Fruit fly (Drosophila melanogaster) whole organism, wandering third instar larva: ENCODE results near the gene ph-d.

Source experiments
- Abd-B ChIP-seq: fragments of >200 bp; optimal IDR thresholded peaks from 2 replicates; lab custom pipeline; 2017; ENCODE audit warnings: missing biosample characterization, missing genetic modification characterization
- CG32264 ChIP-seq: fragments of 200-800 bp; sonication (Bioruptor generic); optimal IDR thresholded peaks from 2 replicates; lab custom pipeline; 2016; ENCODE audit warnings: missing biosample characterization, missing genetic modification characterization
- CG9705 ChIP-seq: fragments of 200-800 bp; sonication (Bioruptor generic); optimal IDR thresholded peaks from 2 replicates; lab custom pipeline; 2018; ENCODE audit warnings: missing biosample characterization, mild to moderate bottlenecking, missing genetic modification characterization
- CrebA ChIP-seq: fragments of 200-800 bp; sonication (Bioruptor generic); optimal IDR thresholded peaks from 2 replicates; lab custom pipeline; 2016; ENCODE audit warnings: missing biosample characterization, mild to moderate bottlenecking, missing genetic modification characterization, borderline replicate concordance
- Dfd ChIP-seq: fragments of >200 bp; optimal IDR thresholded peaks from 2 replicates; lab custom pipeline; 2017; ENCODE audit warnings: missing biosample characterization, missing genetic modification characterization
- Dif ChIP-seq: fragments of 200-275, 200-300 bp; sonication (Bioruptor generic); optimal IDR thresholded peaks from 2 replicates; lab custom pipeline; 2018; ENCODE audit warnings: missing biosample characterization, missing genetic modification characterization; ENCODE audit not compliant: partially characterized antibody
- GATAd ChIP-seq: sonication (Bioruptor generic); optimal IDR thresholded peaks from 2 replicates; lab custom pipeline; 2016; ENCODE audit warnings: missing biosample characterization, missing genetic modification characterization
- HLH106 ChIP-seq: fragments of 200-800 bp; optimal IDR thresholded peaks from 3 replicates; lab custom pipeline; 2019; ENCODE audit warnings: missing biosample characterization, mild to moderate bottlenecking, missing genetic modification characterization, moderate library complexity
- Hnf4 ChIP-seq: fragments of 200-800 bp; sonication (Bioruptor generic); optimal IDR thresholded peaks from 2 replicates; lab custom pipeline; 2016; ENCODE audit warnings: missing biosample characterization, mild to moderate bottlenecking, missing genetic modification characterization
- Hr78 ChIP-seq: fragments of >200 bp; optimal IDR thresholded peaks from 2 replicates; lab custom pipeline; 2017; ENCODE audit warnings: missing biosample characterization, missing genetic modification characterization
- Hr83 ChIP-seq: fragments of 200-300 bp; sonication (Bioruptor generic); optimal IDR thresholded peaks from 2 replicates; lab custom pipeline; 2016; ENCODE audit warnings: missing biosample characterization, mild to moderate bottlenecking, missing genetic modification characterization, moderate library complexity; ENCODE audit not compliant: poor library complexity, severe bottlenecking
- Jra ChIP-seq: sonication (Bioruptor generic); optimal IDR thresholded peaks from 2 replicates; lab custom pipeline; 2016; ENCODE audit warnings: missing biosample characterization, missing genetic modification characterization
- Mio ChIP-seq: sonication (Bioruptor generic); optimal IDR thresholded peaks from 2 replicates; lab custom pipeline; 2016; ENCODE audit warnings: missing biosample characterization, missing genetic modification characterization
- Myc ChIP-seq: fragments of >200 bp; optimal IDR thresholded peaks from 2 replicates; lab custom pipeline; 2017
- N ChIP-seq: fragments of >200 bp; optimal IDR thresholded peaks from 2 replicates; lab custom pipeline; 2018; ENCODE audit warnings: missing biosample characterization, missing external identifiers, missing genetic modification characterization
- OdsH ChIP-seq: fragments of 200-800 bp; sonication (Bioruptor generic); optimal IDR thresholded peaks from 2 replicates; lab custom pipeline; 2016; ENCODE audit warnings: missing biosample characterization, mild to moderate bottlenecking, missing genetic modification characterization
- Rel ChIP-seq, 2 experiments: fragments of 200-800 bp; sonication (Bioruptor generic) in 1 of 2; optimal IDR thresholded peaks; 2 replicates in 1 of 2; 3 replicates in 1 of 2; lab custom pipeline; 2016 to 2019; ENCODE audit warnings: mild to moderate bottlenecking in 2 of 2, missing biosample characterization in 2 of 2, missing genetic modification characterization in 2 of 2, moderate library complexity in 1 of 2
- Sp1 ChIP-seq: fragments of 200-800 bp; sonication (Bioruptor generic); optimal IDR thresholded peaks from 3 replicates; lab custom pipeline; 2019; ENCODE audit warnings: missing biosample characterization, mild to moderate bottlenecking, missing genetic modification characterization, moderate library complexity
- Vsx2 ChIP-seq: fragments of 200-300, 225-300 bp; sonication (Bioruptor generic); optimal IDR thresholded peaks from 2 replicates; lab custom pipeline; 2018; ENCODE audit warnings: missing biosample characterization, missing genetic modification characterization; ENCODE audit not compliant: partially characterized antibody
- br ChIP-seq: fragments of 200-800 bp; sonication (Bioruptor generic); optimal IDR thresholded peaks from 2 replicates; lab custom pipeline; 2016; ENCODE audit warnings: missing biosample characterization, missing genetic modification characterization
- brk ChIP-seq: fragments of 200-800 bp; sonication (Bioruptor generic); optimal IDR thresholded peaks from 2 replicates; lab custom pipeline; 2016; ENCODE audit warnings: missing biosample characterization, mild to moderate bottlenecking, missing genetic modification characterization
- dl ChIP-seq, 2 experiments: fragments of 175-275, 200-275 bp in 1 of 2; fragments of 200-275 bp in 1 of 2; sonication (Bioruptor generic); optimal IDR thresholded peaks; lab custom pipeline; 2018; ENCODE audit warnings: mild to moderate bottlenecking in 2 of 2, missing biosample characterization in 2 of 2, missing genetic modification characterization in 2 of 2, moderate library complexity in 2 of 2; ENCODE audit not compliant: partially characterized antibody in 2 of 2, insufficient read depth in 1 of 2
- dmrt93B ChIP-seq: fragments of 200-800 bp; sonication (Bioruptor generic); optimal IDR thresholded peaks from 2 replicates; lab custom pipeline; 2018; ENCODE audit warnings: missing biosample characterization, mild to moderate bottlenecking, missing genetic modification characterization
- dsf ChIP-seq: sonication (Bioruptor generic); optimal IDR thresholded peaks from 2 replicates; lab custom pipeline; 2016; ENCODE audit warnings: missing biosample characterization, missing genetic modification characterization, borderline replicate concordance
- ey ChIP-seq: fragments of 200-800 bp; sonication (Bioruptor generic); optimal IDR thresholded peaks from 2 replicates; lab custom pipeline; 2016; ENCODE audit warnings: missing biosample characterization, missing genetic modification characterization
- foxo ChIP-seq, 2 experiments: fragments of 200-800 bp; sonication (Bioruptor generic); optimal IDR thresholded peaks; 2 replicates in 1 of 2; 3 replicates in 1 of 2; lab custom pipeline; 2016 to 2017; ENCODE audit warnings: missing biosample characterization in 2 of 2, missing genetic modification characterization in 2 of 2
- fru ChIP-seq: fragments of 200-800 bp; sonication (Bioruptor generic); optimal IDR thresholded peaks from 3 replicates; lab custom pipeline; 2016; ENCODE audit warnings: missing biosample characterization, mild to moderate bottlenecking, missing genetic modification characterization
- h ChIP-seq: fragments of 200-800 bp; sonication (Bioruptor generic); optimal IDR thresholded peaks from 3 replicates; lab custom pipeline; 2016; ENCODE audit warnings: missing biosample characterization, mild to moderate bottlenecking, missing genetic modification characterization
- jim ChIP-seq: fragments of 175-275, 200-325 bp; sonication (Bioruptor generic); optimal IDR thresholded peaks from 2 replicates; lab custom pipeline; 2016; ENCODE audit warnings: missing biosample characterization, mild to moderate bottlenecking, missing genetic modification characterization
- lola ChIP-seq: fragments of >200 bp; optimal IDR thresholded peaks from 2 replicates; lab custom pipeline; 2017; ENCODE audit warnings: missing biosample characterization, missing genetic modification characterization
- pan ChIP-seq: fragments of >200 bp; optimal IDR thresholded peaks from 2 replicates; lab custom pipeline; 2017
- psq ChIP-seq: fragments of 200-800 bp; sonication (Bioruptor generic); optimal IDR thresholded peaks from 3 replicates; lab custom pipeline; 2017; ENCODE audit warnings: missing biosample characterization, mild to moderate bottlenecking, missing genetic modification characterization, moderate library complexity
- rgr ChIP-seq: fragments of 200-800 bp; sonication (Bioruptor generic); optimal IDR thresholded peaks from 3 replicates; lab custom pipeline; 2016; ENCODE audit warnings: missing biosample characterization, mild to moderate bottlenecking, missing genetic modification characterization
- sage ChIP-seq: fragments of 200-800 bp; sonication (Bioruptor generic); optimal IDR thresholded peaks from 2 replicates; lab custom pipeline; 2016; ENCODE audit warnings: missing biosample characterization, mild to moderate bottlenecking, missing genetic modification characterization
- sv ChIP-seq: fragments of 200-800 bp; sonication (Bioruptor generic); optimal IDR thresholded peaks from 3 replicates; lab custom pipeline; 2016; ENCODE audit warnings: missing biosample characterization, missing genetic modification characterization
- tai ChIP-seq: sonication (Bioruptor generic); optimal IDR thresholded peaks from 2 replicates; lab custom pipeline; 2016; ENCODE audit warnings: missing biosample characterization, missing genetic modification characterization
- usp ChIP-seq: fragments of >200 bp; optimal IDR thresholded peaks from 2 replicates; lab custom pipeline; 2017; ENCODE audit warnings: missing biosample characterization, missing genetic modification characterization
- woc ChIP-seq: sonication (Bioruptor generic); optimal IDR thresholded peaks from 2 replicates; lab custom pipeline; 2016; ENCODE audit warnings: missing biosample characterization, mild to moderate bottlenecking, missing genetic modification characterization

ph-d gene

dm6 chrX:2070708-2071063, 52.4 kb downstream of the ph-d start:
- TF ChIP-seq Dif (GFP tag; lab: Kevin White, UChicago) (no peak), psq (GFP tag; lab: Kevin White, UChicago) (peak; percentile 54), CG9705 (no peak), fru (peak; percentile 78), sv (GFP tag; lab: Kevin White, UChicago) (no peak), ey (GFP tag; lab: Kevin White, UChicago) (peak; percentile 61), CG32264 (GFP tag; lab: Kevin White, UChicago) (no peak), brk (GFP tag; lab: Kevin White, UChicago) (no peak), jim (no peak), Hnf4 (GFP tag; lab: Kevin White, UChicago) (no peak), usp (GFP tag; lab: Kevin White, UChicago) (no peak), N (no peak), lola (GFP tag; lab: Kevin White, UChicago) (no peak), Jra (GFP tag; lab: Kevin White, UChicago) (peak; percentile 43), Vsx2 (GFP tag; lab: Kevin White, UChicago) (no peak), dsf (no peak), Myc (lab: Kevin White, UChicago) (no peak), Mio (GFP tag; lab: Kevin White, UChicago) (no peak), CrebA (GFP tag; lab: Kevin White, UChicago) (no peak), tai (GFP tag; lab: Kevin White, UChicago) (no peak), br (GFP tag; lab: Kevin White, UChicago) (peak; percentile 60), h (peak; percentile 78), Rel (GFP tag; optimal IDR thresholded peaks at IDR 0.05; lab: Kevin White, UChicago) (no peak), Rel (tag; optimal IDR thresholded peaks at IDR 0.05; lab: Kevin White, UChicago) (peak; percentile 59), woc (peak; percentile 36), dl (GFP tag; optimal IDR thresholded peaks at IDR 0.05; lab: Kevin White, UChicago; ENCODE audit: insufficient read depth in 1 of 2, partially characterized antibody in 2 of 2) (no peak), GATAd (GFP tag; lab: Kevin White, UChicago) (no peak), OdsH (peak; percentile 54), pan (lab: Kevin White, UChicago) (no peak), foxo (GFP tag; optimal IDR thresholded peaks at IDR 0.05; lab: Kevin White, UChicago) (peak in 1 of 2 experiments; percentile 74), sage (GFP tag; lab: Kevin White, UChicago) (no peak), rgr (GFP tag; lab: Kevin White, UChicago) (peak; percentile 39), Sp1 (GFP tag; lab: Kevin White, UChicago) (peak; percentile 21), Dfd (GFP tag; lab: Kevin White, UChicago) (no peak), Hr83 (GFP tag; lab: Kevin White, UChicago) (no peak), dmrt93B (GFP tag; lab: Kevin White, UChicago) (peak; percentile 50), Hr78 (GFP tag; lab: Kevin White, UChicago) (no peak), HLH106 (peak; percentile 73), Abd-B (no peak)

dm6 chrX:2069787-2070707, 53.0 kb downstream of the ph-d start:
- no peak for TF ChIP-seq Hnf4 (GFP tag; lab: Kevin White, UChicago)
- TF ChIP-seq rgr (GFP tag; lab: Kevin White, UChicago), result no peak
- peak; percentile 17 for TF ChIP-seq Rel (GFP tag; optimal IDR thresholded peaks at IDR 0.05; lab: Kevin White, UChicago)
- TF ChIP-seq Rel (tag; optimal IDR thresholded peaks at IDR 0.05; lab: Kevin White, UChicago), result no peak
- TF ChIP-seq dl (GFP tag; optimal IDR thresholded peaks at IDR 0.05; lab: Kevin White, UChicago; ENCODE audit: insufficient read depth in 1 of 2, partially characterized antibody in 2 of 2), result no peak
